Worm (Caenorhabditis elegans) whole organism, L4 larva: ENCODE results near the gene C04E12.2.

ENCODE experiments used
- F26F4.8 ChIP-seq: fragments of 200-800 bp; sonication (Bioruptor generic); conservative IDR thresholded peaks from 2 replicates; pipeline ENCODE4 v1.3.6; 2022; ENCODE audit warnings: missing genetic modification characterization, missing compliant biosample characterization
- F49E8.2 ChIP-seq: sonication (generic microtip); optimal IDR thresholded peaks from 2 replicates; lab custom pipeline; 2016; ENCODE audit warnings: missing compliant biosample characterization, mild to moderate bottlenecking, missing genetic modification characterization, borderline replicate concordance
- Y5F2A.4 ChIP-seq: fragments of 200-800 bp; sonication (Bioruptor generic); optimal IDR thresholded peaks from 2 replicates; lab custom pipeline; 2018; ENCODE audit warnings: mild to moderate bottlenecking, missing genetic modification characterization, missing compliant biosample characterization
- ZK546.5 ChIP-seq, 2 experiments: sonication (generic microtip); optimal IDR thresholded peaks; 2 replicates each; lab custom pipeline; 2017; ENCODE audit warnings: missing biosample characterization in 2 of 2, missing genetic modification characterization in 2 of 2
- aha-1 ChIP-seq: fragments of 150-350 bp; peaks from one replicate; lab custom pipeline; 2014; ENCODE audit warnings: missing biosample characterization, missing genetic modification characterization
- attf-4 ChIP-seq: sonication (generic microtip); optimal IDR thresholded peaks from 3 replicates; lab custom pipeline; 2017; ENCODE audit warnings: missing biosample characterization, missing genetic modification characterization
- ceh-28 ChIP-seq: fragments of 150-350 bp; optimal IDR thresholded peaks from 2 replicates; lab custom pipeline; 2014; ENCODE audit warnings: missing biosample characterization, missing genetic modification reagents, missing genetic modification characterization
- ceh-32 ChIP-seq: sonication (generic microtip); optimal IDR thresholded peaks from 2 replicates; lab custom pipeline; 2016; ENCODE audit warnings: mild to moderate bottlenecking, missing genetic modification characterization, missing compliant biosample characterization; ENCODE audit not compliant: poor library complexity
- ceh-82 ChIP-seq: sonication (generic microtip); optimal IDR thresholded peaks from 2 replicates; lab custom pipeline; 2017; ENCODE audit warnings: missing biosample characterization, missing genetic modification characterization
- cey-2 ChIP-seq: sonication (generic microtip); optimal IDR thresholded peaks from 3 replicates; lab custom pipeline; 2017; ENCODE audit warnings: missing genetic modification characterization, mild to moderate bottlenecking, missing compliant biosample characterization, antibody characterized with exemption, borderline replicate concordance; ENCODE audit not compliant: insufficient read depth
- ctbp-1 ChIP-seq: fragments of 200-800 bp; sonication (Bioruptor generic); IDR thresholded peaks from 2 replicates; pipeline ENCODE4 v1.3.6; 2022; ENCODE audit warnings: missing genetic modification reagents, missing genetic modification characterization, missing compliant biosample characterization
- daf-8 ChIP-seq: fragments of 200-800 bp; sonication (Bioruptor generic); IDR thresholded peaks from 2 replicates; pipeline ENCODE4 v1.3.6; 2022; ENCODE audit warnings: missing genetic modification characterization, missing compliant biosample characterization
- dmd-9 ChIP-seq: fragments of 200-800 bp; sonication (Bioruptor generic); IDR thresholded peaks from 2 replicates; pipeline ENCODE4 v1.3.6; 2022; ENCODE audit warnings: missing genetic modification reagents, missing genetic modification characterization, missing compliant biosample characterization
- fos-1 ChIP-seq: fragments of 150-350 bp; optimal IDR thresholded peaks from 2 replicates; lab custom pipeline; 2014; ENCODE audit warnings: missing biosample characterization, missing genetic modification characterization
- hif-1 ChIP-seq, 2 experiments: sonication (generic microtip); optimal IDR thresholded peaks; 2 replicates each; lab custom pipeline; 2016 to 2017; ENCODE audit warnings: missing compliant biosample characterization in 2 of 2, missing genetic modification characterization in 2 of 2, missing genetic modification reagents in 2 of 2, missing genotype in 2 of 2, mild to moderate bottlenecking in 1 of 2
- hlh-11 ChIP-seq: fragments of 200-800 bp; sonication (Bioruptor generic); optimal IDR thresholded peaks from 2 replicates; lab custom pipeline; 2018; ENCODE audit warnings: mild to moderate bottlenecking, missing genetic modification characterization, missing compliant biosample characterization
- jun-1 ChIP-seq: fragments of 150-350 bp; optimal IDR thresholded peaks from 2 replicates; lab custom pipeline; 2014; ENCODE audit warnings: missing biosample characterization, missing genetic modification reagents, missing genetic modification characterization
- lim-7 ChIP-seq: fragments of 200-800 bp; sonication (Bioruptor generic); IDR thresholded peaks from 2 replicates; pipeline ENCODE4 v1.3.6; 2022; ENCODE audit warnings: missing genetic modification characterization, missing compliant biosample characterization
- lin-1 ChIP-seq: fragments of 200-800 bp; sonication (Bioruptor generic); IDR thresholded peaks from 2 replicates; pipeline ENCODE4 v1.3.6; 2022; ENCODE audit warnings: missing genetic modification reagents, missing genetic modification characterization, missing compliant biosample characterization
- lin-29 ChIP-seq: fragments of 200-800 bp; sonication (Bioruptor generic); IDR thresholded peaks from 2 replicates; pipeline ENCODE4 v1.3.6; 2022; ENCODE audit warnings: missing genetic modification reagents, missing genetic modification characterization, missing compliant biosample characterization
- lir-3 ChIP-seq: sonication (generic microtip); optimal IDR thresholded peaks from 2 replicates; lab custom pipeline; 2016; ENCODE audit warnings: mild to moderate bottlenecking, missing genetic modification characterization, missing compliant biosample characterization
- lsy-2 ChIP-seq, 2 experiments: fragments of 150-350 bp in 1 of 2; sonication (generic microtip) in 1 of 2; optimal IDR thresholded peaks; 2 replicates each; lab custom pipeline; 2014 to 2017; ENCODE audit warnings: missing biosample characterization in 2 of 2, missing genetic modification characterization in 2 of 2
- mdl-1 ChIP-seq, 2 experiments: fragments of 150-350 bp in 1 of 2; sonication (generic microtip) in 1 of 2; optimal IDR thresholded peaks; 2 replicates each; lab custom pipeline; 2014 to 2017; ENCODE audit warnings: missing biosample characterization in 2 of 2, missing genetic modification characterization in 2 of 2
- mdt-29 ChIP-seq: fragments of 200-800 bp; sonication (Bioruptor generic); IDR thresholded peaks from 2 replicates; pipeline ENCODE4 v1.3.6; 2022; ENCODE audit warnings: missing genetic modification reagents, missing genetic modification characterization, missing compliant biosample characterization
- mep-1 ChIP-seq: fragments of 150-350 bp; sonication (generic microtip); optimal IDR thresholded peaks from 3 replicates; lab custom pipeline; 2014; ENCODE audit warnings: missing biosample characterization, missing genetic modification characterization
- mes-2 ChIP-seq: sonication (generic microtip); optimal IDR thresholded peaks from 2 replicates; lab custom pipeline; 2016; ENCODE audit warnings: missing genotype, mild to moderate bottlenecking, missing genetic modification characterization, missing compliant biosample characterization; ENCODE audit not compliant: poor library complexity, severe bottlenecking
- mxl-3 ChIP-seq: fragments of 200-800 bp; sonication (Bioruptor generic); optimal IDR thresholded peaks from 2 replicates; lab custom pipeline; 2018; ENCODE audit warnings: mild to moderate bottlenecking, missing genetic modification characterization, missing compliant biosample characterization
- nhr-10 ChIP-seq: fragments of 150-350 bp; optimal IDR thresholded peaks from 2 replicates; lab custom pipeline; 2014; ENCODE audit warnings: missing biosample characterization, missing genetic modification characterization
- nhr-237 ChIP-seq: sonication (generic microtip); optimal IDR thresholded peaks from 2 replicates; lab custom pipeline; 2017; ENCODE audit warnings: missing biosample characterization, missing genetic modification characterization
- nhr-41 ChIP-seq: fragments of 200-800 bp; sonication (Bioruptor generic); IDR thresholded peaks from 2 replicates; pipeline ENCODE4 v1.3.6; 2022; ENCODE audit warnings: missing genetic modification reagents, missing genetic modification characterization, missing compliant biosample characterization
- nhr-48 ChIP-seq: sonication (generic microtip); optimal IDR thresholded peaks from 2 replicates; lab custom pipeline; 2016; ENCODE audit warnings: mild to moderate bottlenecking, missing genetic modification characterization, missing compliant biosample characterization
- nhr-76 ChIP-seq: fragments of 150-350 bp; optimal IDR thresholded peaks from 2 replicates; lab custom pipeline; 2014; ENCODE audit warnings: missing biosample characterization, missing genetic modification characterization
- php-3 ChIP-seq: fragments of 200-800 bp; sonication (Bioruptor generic); IDR thresholded peaks from 2 replicates; pipeline ENCODE4 v1.3.6; 2022; ENCODE audit warnings: missing genetic modification reagents, missing genetic modification characterization, missing compliant biosample characterization
- saeg-2 ChIP-seq: fragments of 200-800 bp; sonication (Bioruptor generic); IDR thresholded peaks from 2 replicates; pipeline ENCODE4 v1.3.6; 2022; ENCODE audit warnings: missing genetic modification reagents, missing genetic modification characterization, missing compliant biosample characterization
- snpc-1.2 ChIP-seq: fragments of 200-800 bp; sonication (Bioruptor generic); IDR thresholded peaks from 2 replicates; pipeline ENCODE4 v1.3.6; 2022; ENCODE audit warnings: missing genetic modification reagents, missing genetic modification characterization, missing compliant biosample characterization
- snpc-4 ChIP-seq: fragments of 150-350 bp; optimal IDR thresholded peaks from 2 replicates; lab custom pipeline; 2014; ENCODE audit warnings: missing biosample characterization, missing genetic modification characterization
- spr-3 ChIP-seq: fragments of 200-800 bp; sonication (Bioruptor generic); optimal IDR thresholded peaks from 2 replicates; lab custom pipeline; 2018; ENCODE audit warnings: mild to moderate bottlenecking, missing genetic modification characterization, missing compliant biosample characterization
- tag-97 ChIP-seq: fragments of 200-800 bp; sonication (Bioruptor generic); IDR thresholded peaks from 2 replicates; pipeline ENCODE4 v1.3.6; 2022; ENCODE audit warnings: missing genetic modification characterization, missing compliant biosample characterization
- vab-7 ChIP-seq: fragments of 200-800 bp; sonication (Bioruptor generic); IDR thresholded peaks from 2 replicates; pipeline ENCODE4 v1.3.6; 2022; ENCODE audit warnings: missing genetic modification reagents, missing genetic modification characterization, missing compliant biosample characterization
- zfp-2 ChIP-seq: sonication (generic microtip); optimal IDR thresholded peaks from 2 replicates; lab custom pipeline; 2016; ENCODE audit warnings: mild to moderate bottlenecking, missing genetic modification characterization, missing compliant biosample characterization
- zfp-3 ChIP-seq: fragments of 200-800 bp; sonication (Bioruptor generic); conservative IDR thresholded peaks from 2 replicates; pipeline ENCODE4 v1.3.6; 2022; ENCODE audit warnings: missing genetic modification reagents, missing genetic modification characterization, missing compliant biosample characterization
- zip-2 ChIP-seq: fragments of 150-350 bp; optimal IDR thresholded peaks from 2 replicates; lab custom pipeline; 2014; ENCODE audit warnings: missing biosample characterization, missing genetic modification characterization
- ztf-7 ChIP-seq: fragments of 150-350 bp; optimal IDR thresholded peaks from 2 replicates; lab custom pipeline; 2014; ENCODE audit warnings: missing biosample characterization, missing genetic modification characterization

C04E12.2 gene

DNA sequence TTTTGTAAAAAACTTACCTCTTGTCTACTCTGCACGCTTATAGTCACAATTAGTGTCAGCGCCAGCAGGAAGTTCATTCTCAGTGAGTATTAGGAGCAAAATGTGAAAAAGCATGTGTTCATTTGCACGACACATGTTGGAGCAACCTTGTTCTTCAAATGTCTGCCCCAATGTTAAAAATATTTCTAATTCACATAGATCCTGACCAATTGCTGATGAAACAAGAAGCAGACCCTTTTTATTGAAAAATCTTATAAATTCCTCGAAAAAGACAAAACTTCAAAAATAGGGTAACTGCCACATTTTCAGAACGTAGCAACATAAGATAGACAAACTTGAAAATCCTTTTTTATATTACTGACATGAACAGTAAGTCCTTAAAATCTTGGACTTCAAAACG, 43.7 kb upstream of the C04E12.2 start, which contains the start of gene C17B7.8:
Gene C17B7.8 (minus strand): TSS at position 101 of the 400 bp plus-strand sequence.
- peak; percentile 31 for TF ChIP-seq aha-1
- no peak for TF ChIP-seq fos-1 (tag; lab: Kevin White, UChicago)

DNA sequence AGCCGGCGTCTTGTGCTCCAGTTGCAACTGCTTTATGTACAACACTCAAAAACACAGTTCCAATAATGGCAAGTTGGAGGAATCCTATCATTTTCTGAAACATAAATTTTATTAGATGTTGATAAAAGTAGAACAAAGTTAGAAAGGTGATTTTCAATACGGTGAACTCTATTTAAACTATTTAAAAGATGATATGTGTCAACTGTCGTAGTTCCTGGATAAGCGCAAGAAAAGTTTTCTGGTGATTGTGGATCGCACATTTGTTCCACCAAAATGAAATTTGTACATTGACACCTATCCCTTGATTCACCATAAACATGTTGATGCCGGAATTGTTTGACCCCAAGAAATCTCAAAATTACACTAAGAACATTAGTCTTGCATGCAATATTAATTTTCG, 35.9 kb upstream of the C04E12.2 start, which contains the start of gene C17B7.9:
Gene C17B7.9 (minus strand): TSS at position 101 of the 400 bp plus-strand sequence.
- no peak for TF ChIP-seq lin-29 (GFP tag; lab: Robert Waterston, UW)
- no peak for TF ChIP-seq mxl-3 (GFP tag; lab: Kevin White, UChicago)
- no peak for TF ChIP-seq mdl-1 (tag; optimal IDR thresholded peaks at IDR 0.05; lab: Kevin White, UChicago)
- no peak for TF ChIP-seq cey-2 (tag; lab: Kevin White, UChicago)
- TF ChIP-seq tag-97 (GFP tag; lab: Robert Waterston, UW) = no peak
- no peak for TF ChIP-seq ceh-28 (tag; lab: Kevin White, UChicago)
- TF ChIP-seq mes-2 = no peak
- TF ChIP-seq Y5F2A.4 (GFP tag; lab: Kevin White, UChicago) = no peak
- no peak for TF ChIP-seq nhr-41
- no peak for TF ChIP-seq zfp-2
- TF ChIP-seq F26F4.8 (GFP tag; lab: Robert Waterston, UW) = no peak
- no peak for TF ChIP-seq lim-7
- no peak for TF ChIP-seq saeg-2 (GFP tag; lab: Robert Waterston, UW)
- TF ChIP-seq F49E8.2 = no peak

DNA sequence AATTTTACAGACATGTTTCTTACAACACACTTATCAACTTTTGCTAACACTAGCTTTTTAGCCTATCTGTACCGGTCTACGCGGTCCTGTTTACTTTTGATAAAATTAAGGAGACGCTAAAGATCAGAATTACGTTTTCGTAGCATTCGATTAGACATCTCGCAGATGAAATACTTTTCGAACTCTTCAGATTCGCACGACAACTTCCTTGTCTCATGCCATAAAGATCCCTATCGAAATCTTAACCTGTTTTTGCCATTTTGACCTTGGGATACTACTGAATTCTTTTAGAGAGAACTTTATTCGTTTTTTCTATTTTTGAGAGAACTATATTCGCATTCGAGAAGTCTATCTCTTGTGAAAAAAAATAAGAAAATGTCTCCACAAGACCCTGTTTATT, 34.5 kb upstream of the C04E12.2 start, which contains the start of gene C17B7.5:
Gene C17B7.5 (plus strand): TSS at position 301 of the 400 bp plus-strand sequence.
- no peak for TF ChIP-seq nhr-10 (tag; lab: Kevin White, UChicago)
- no peak for TF ChIP-seq snpc-1.2
- no peak for TF ChIP-seq ceh-82 (tag; lab: Kevin White, UChicago)
- TF ChIP-seq ctbp-1 = no peak
- no peak for TF ChIP-seq dmd-9
- TF ChIP-seq mep-1 (tag; lab: Kevin White, UChicago) = no peak

DNA sequence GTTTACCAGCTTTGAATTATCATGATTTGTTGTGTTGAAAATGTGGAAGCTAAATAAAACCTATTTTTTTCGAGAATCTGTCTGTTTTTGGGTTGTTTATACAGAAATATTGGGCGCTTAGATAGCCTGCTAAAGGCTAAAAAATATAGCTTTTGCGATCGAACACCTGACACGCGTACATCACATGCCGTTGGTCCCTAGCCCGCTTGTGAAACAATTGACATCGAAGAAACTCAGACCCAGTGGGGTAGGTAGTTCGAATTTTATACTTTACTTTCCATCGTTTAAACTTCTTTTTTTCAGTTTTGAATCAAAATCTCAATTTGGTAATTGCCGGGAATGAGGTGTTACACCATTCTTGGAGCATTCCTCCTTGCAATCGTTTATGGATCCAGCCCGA, 28.9 kb upstream of the C04E12.2 start, which contains the start of gene C17B7.4:
Gene C17B7.4 (plus strand): TSS at position 301 of the 400 bp plus-strand sequence.
- TF ChIP-seq nhr-76 (tag; lab: Kevin White, UChicago) (no peak), vab-7 (GFP tag; lab: Robert Waterston, UW) (no peak), ceh-32 (tag; lab: Kevin White, UChicago) (no peak), nhr-41 (no peak), ztf-7 (tag; lab: Kevin White, UChicago) (no peak), lsy-2 (tag; optimal IDR thresholded peaks at IDR 0.05; lab: Kevin White, UChicago) (no peak)

DNA sequence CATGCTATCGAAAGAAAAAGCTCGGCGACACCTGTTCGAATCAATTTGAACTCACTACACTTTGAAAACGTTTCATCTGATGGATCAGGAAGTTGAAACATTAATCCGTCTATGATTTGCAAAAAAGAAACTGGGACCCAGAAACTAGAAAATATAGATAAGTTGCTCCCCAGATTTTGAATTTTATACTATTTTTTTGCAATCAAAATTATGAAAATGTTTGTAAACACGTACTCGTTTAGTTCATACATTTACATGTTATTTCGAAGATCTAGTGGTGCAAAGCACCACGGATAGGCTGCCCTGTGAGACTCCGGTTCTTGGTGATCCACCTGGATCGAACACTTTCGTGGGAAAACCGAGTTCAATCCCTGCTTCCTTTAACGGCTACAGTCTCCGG, 26.0 kb upstream of the C04E12.2 start, which contains the start of gene C17B7.10:
Gene C17B7.10 (minus strand): TSS at position 101 of the 400 bp plus-strand sequence.
- TF ChIP-seq ZK546.5 (tag; optimal IDR thresholded peaks at IDR 0.05; lab: Kevin White, UChicago) = no peak
- no peak for TF ChIP-seq mes-2
- no peak for TF ChIP-seq cey-2 (tag; lab: Kevin White, UChicago)
- no peak for TF ChIP-seq nhr-237
- no peak for TF ChIP-seq hif-1 (tag; optimal IDR thresholded peaks at IDR 0.05; lab: Kevin White, UChicago)
- no peak for TF ChIP-seq lir-3
- no peak for TF ChIP-seq daf-8 (GFP tag; lab: Robert Waterston, UW)
- no peak for TF ChIP-seq php-3
- no peak for TF ChIP-seq zfp-3 (GFP tag; lab: Robert Waterston, UW)
- no peak for TF ChIP-seq lin-1 (GFP tag; lab: Robert Waterston, UW)
- TF ChIP-seq jun-1 (tag; lab: Kevin White, UChicago) = no peak
- TF ChIP-seq hlh-11 = no peak
- no peak for TF ChIP-seq snpc-4 (tag; lab: Kevin White, UChicago)
- TF ChIP-seq spr-3 (GFP tag; lab: Kevin White, UChicago) = no peak
- no peak for TF ChIP-seq zip-2
- TF ChIP-seq ctbp-1 = no peak
- TF ChIP-seq mdt-29 (GFP tag; lab: Robert Waterston, UW) = no peak
- no peak for TF ChIP-seq nhr-48 (tag; lab: Kevin White, UChicago)
- TF ChIP-seq attf-4 = no peak
- TF ChIP-seq, all 104 proteins: peak for 0
